Worm (Caenorhabditis elegans) whole organism, young adult: ENCODE data around the gene F09G2.2.

Experiments
- C06A6.2 ChIP-seq: fragments of 200-800 bp; sonication (Bioruptor generic); conservative IDR thresholded peaks from 2 replicates; pipeline ENCODE4 v1.3.6; 2022; ENCODE audit warnings: missing genetic modification characterization, missing compliant biosample characterization
- F39B2.1 ChIP-seq: fragments of 200-800 bp; sonication (Bioruptor generic); IDR thresholded peaks from 2 replicates; pipeline ENCODE4 v1.3.6; 2022; ENCODE audit warnings: missing genetic modification reagents, missing genetic modification characterization, missing compliant biosample characterization
- F57C9.4 ChIP-seq: sonication (generic microtip); optimal IDR thresholded peaks from 2 replicates; lab custom pipeline; 2017; ENCODE audit warnings: mild to moderate bottlenecking, missing genetic modification characterization, missing compliant biosample characterization
- Y56A3A.18 ChIP-seq: fragments of 200-800 bp; sonication (Bioruptor generic); IDR thresholded peaks from 2 replicates; pipeline ENCODE4 v1.3.6; 2022; ENCODE audit warnings: missing genetic modification reagents, missing genetic modification characterization, missing compliant biosample characterization
- attf-3 ChIP-seq: fragments of 200-800 bp; sonication (Bioruptor generic); conservative IDR thresholded peaks from 2 replicates; pipeline ENCODE4 v1.3.6; 2022; ENCODE audit warnings: missing genetic modification reagents, missing genetic modification characterization, missing compliant biosample characterization
- attf-5 ChIP-seq: fragments of 200-800 bp; sonication (Bioruptor generic); optimal IDR thresholded peaks from 2 replicates; lab custom pipeline; 2018; ENCODE audit warnings: mild to moderate bottlenecking, missing genetic modification characterization, missing compliant biosample characterization
- ceh-79 ChIP-seq: sonication (generic microtip); optimal IDR thresholded peaks from 2 replicates; lab custom pipeline; 2017; ENCODE audit warnings: mild to moderate bottlenecking, missing genetic modification characterization, missing compliant biosample characterization
- egl-44 ChIP-seq: fragments of 200-800 bp; sonication (Bioruptor generic); IDR thresholded peaks from 2 replicates; pipeline ENCODE4 v1.3.6; 2022; ENCODE audit warnings: missing genetic modification reagents, missing genetic modification characterization, missing compliant biosample characterization
- lin-26 ChIP-seq: fragments of 200-800 bp; sonication (Bioruptor generic); IDR thresholded peaks from 2 replicates; pipeline ENCODE4 v1.3.6; 2022; ENCODE audit warnings: missing genetic modification reagents, missing genetic modification characterization, missing compliant biosample characterization
- lin-54 ChIP-seq: fragments of 200-800 bp; sonication (Bioruptor generic); optimal IDR thresholded peaks from 2 replicates; lab custom pipeline; 2018; ENCODE audit warnings: mild to moderate bottlenecking, missing genetic modification characterization, missing compliant biosample characterization
- pha-4 ChIP-seq: fragments of 150-350 bp; sonication (generic microtip); optimal IDR thresholded peaks from 2 replicates; lab custom pipeline; 2014; ENCODE audit warnings: missing biosample characterization, missing genetic modification reagents, missing genetic modification characterization
- ztf-26 ChIP-seq: sonication (generic microtip); optimal IDR thresholded peaks from 2 replicates; lab custom pipeline; 2017; ENCODE audit warnings: missing genetic modification characterization, missing compliant biosample characterization

ce11 chrV:7153046-7153445 is 43.7 kb upstream of the F09G2.2 start, which contains the start of gene fat-7:
- TF ChIP-seq C06A6.2 (GFP tag; lab: Robert Waterston, UW) (no peak), F39B2.1 (no peak), Y56A3A.18 (GFP tag; lab: Robert Waterston, UW) (no peak), pha-4 (tag; lab: Kevin White, UChicago) (no peak), F57C9.4 (tag; lab: Kevin White, UChicago) (no peak), lin-26 (no peak), attf-5 (GFP tag; lab: Kevin White, UChicago) (no peak), ztf-26 (no peak), lin-54 (GFP tag; lab: Kevin White, UChicago) (no peak), attf-3 (no peak), egl-44 (GFP tag; lab: Robert Waterston, UW) (no peak), ceh-79 (tag; lab: Kevin White, UChicago) (no peak)
